Worm (Caenorhabditis elegans): ENCODE results near the gene lyst-1.

DNA sequence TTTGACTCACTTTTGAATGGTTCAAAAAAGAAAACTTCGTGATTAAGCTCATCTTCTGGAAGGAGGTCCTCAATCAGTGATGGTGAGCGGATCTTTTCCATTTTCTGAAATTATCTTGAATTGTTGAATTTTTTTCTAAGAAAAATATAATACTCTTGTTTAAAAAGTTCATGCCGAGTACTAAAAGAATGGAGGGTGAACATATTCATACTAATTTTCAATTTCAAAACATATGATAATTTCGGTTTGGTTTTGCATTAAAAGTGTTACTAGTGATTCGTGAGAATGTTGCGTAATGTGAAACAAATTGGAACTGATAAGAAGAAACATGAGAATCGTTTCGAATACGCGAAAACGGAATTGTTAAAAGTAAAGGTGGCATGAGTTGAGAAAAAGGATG, at the start of gene lyst-1:
- TF ChIP-seq ZK546.5 (tag; optimal IDR thresholded peaks at IDR 0.05) = no peak
- no peak for TF ChIP-seq mdl-1 (tag; optimal IDR thresholded peaks at IDR 0.05)
- TF ChIP-seq nhr-67 (tag; optimal IDR thresholded peaks at IDR 0.05) = no peak
- no peak for TF ChIP-seq snpc-4 (tag; optimal IDR thresholded peaks at IDR 0.05)
- no peak for TF ChIP-seq ztf-11 (tag; optimal IDR thresholded peaks at IDR 0.05)
- TF ChIP-seq nhr-25 (tag; optimal IDR thresholded peaks at IDR 0.05) = no peak
- no peak for TF ChIP-seq egl-27 (tag; optimal IDR thresholded peaks at IDR 0.05)
